Worm (Caenorhabditis elegans): Measurements from ENCODE around the gene F02D8.1.

- TF ChIP-seq W03F9.2 (tag; optimal IDR thresholded peaks at IDR 0.05), result no peak
- no peak for TF ChIP-seq him-1 (tag; optimal IDR thresholded peaks at IDR 0.05)
Observed at ce11 chrV:14949477-14949876, 29.0 kb downstream of the F02D8.1 start, which contains the start of gene hil-1.

Measured in whole organism, L4/young adult.